Worm (Caenorhabditis elegans) whole organism, L1 larva: ENCODE measurements around the gene trap-4.
A peak's percentile ranks its signal among the peaks of the same experiment; 100 is the strongest.

Experiments used
- C04F5.9 ChIP-seq: sonication (generic microtip); optimal IDR thresholded peaks from 2 replicates; lab custom pipeline; 2016; ENCODE audit warnings: missing genetic modification characterization, missing compliant biosample characterization
- F16B12.6 ChIP-seq: fragments of 150-350 bp; optimal IDR thresholded peaks from 2 replicates; lab custom pipeline; 2014; ENCODE audit warnings: missing biosample characterization, missing genetic modification characterization
- aha-1 ChIP-seq: fragments of 150-350 bp; optimal IDR thresholded peaks from 2 replicates; lab custom pipeline; 2014; ENCODE audit warnings: missing biosample characterization, missing genetic modification characterization
- alr-1 ChIP-seq: fragments of 200-800 bp; sonication (Bioruptor generic); optimal IDR thresholded peaks from 2 replicates; lab custom pipeline; 2018; ENCODE audit warnings: borderline replicate concordance, mild to moderate bottlenecking, missing genetic modification characterization, missing compliant biosample characterization
- aly-2 ChIP-seq: fragments of 150-350 bp; optimal IDR thresholded peaks from 2 replicates; lab custom pipeline; 2014; ENCODE audit warnings: missing biosample characterization, missing genetic modification characterization
- ama-1 ChIP-seq: fragments of 150-350 bp; optimal IDR thresholded peaks from 2 replicates; lab custom pipeline; 2014
- blmp-1 ChIP-seq: fragments of 150-350 bp; optimal IDR thresholded peaks from 2 replicates; lab custom pipeline; 2014; ENCODE audit warnings: missing biosample characterization, missing genetic modification characterization
- ceh-63 ChIP-seq: fragments of 200-800 bp; sonication (Bioruptor generic); optimal IDR thresholded peaks from 2 replicates; lab custom pipeline; 2018; ENCODE audit warnings: mild to moderate bottlenecking, missing genetic modification characterization, missing compliant biosample characterization
- ceh-8 ChIP-seq: fragments of 200-800 bp; sonication (Bioruptor generic); optimal IDR thresholded peaks from 2 replicates; lab custom pipeline; 2018; ENCODE audit warnings: mild to moderate bottlenecking, missing genetic modification characterization, moderate library complexity, missing compliant biosample characterization
- ceh-88 ChIP-seq: fragments of 200-800 bp; sonication (Bioruptor generic); IDR thresholded peaks from 2 replicates; pipeline ENCODE4 v1.3.6; 2022; ENCODE audit warnings: missing genetic modification characterization, missing compliant biosample characterization
- efl-1 ChIP-seq, 4 experiments: fragments of 150-350 bp; optimal IDR thresholded peaks in 3 of 4; peaks in 1 of 4; 1 replicate in 1 of 4; 2 replicates in 3 of 4; lab custom pipeline; 2014; ENCODE audit warnings: missing biosample characterization in 2 of 4, missing genetic modification characterization in 2 of 4, missing genetic modification reagents in 2 of 4
- efl-3 ChIP-seq: fragments of 200-800 bp; sonication (Bioruptor generic); optimal IDR thresholded peaks from 2 replicates; lab custom pipeline; 2018; ENCODE audit warnings: mild to moderate bottlenecking, missing genetic modification characterization, missing compliant biosample characterization
- elt-2 ChIP-seq: sonication (generic microtip); optimal IDR thresholded peaks from 2 replicates; lab custom pipeline; 2016; ENCODE audit warnings: missing genetic modification characterization, mild to moderate bottlenecking, inconsistent platforms, missing compliant biosample characterization, missing genetic modification reagents
- ets-5 ChIP-seq: fragments of 200-800 bp; sonication (Bioruptor generic); IDR thresholded peaks from 2 replicates; pipeline ENCODE4 v1.3.6; 2022; ENCODE audit warnings: missing genetic modification characterization, missing compliant biosample characterization
- grh-1 ChIP-seq: fragments of 200-800 bp; sonication (Bioruptor generic); IDR thresholded peaks from 2 replicates; pipeline ENCODE4 v1.3.6; 2022; ENCODE audit warnings: missing genetic modification reagents, missing genetic modification characterization, missing compliant biosample characterization
- hlh-17 ChIP-seq: fragments of 200-800 bp; sonication (Bioruptor generic); optimal IDR thresholded peaks from 2 replicates; lab custom pipeline; 2018; ENCODE audit warnings: missing genetic modification characterization, mild to moderate bottlenecking, missing compliant biosample characterization, moderate library complexity, borderline replicate concordance
- hlh-4 ChIP-seq: sonication (generic microtip); optimal IDR thresholded peaks from 2 replicates; lab custom pipeline; 2016; ENCODE audit warnings: mild to moderate bottlenecking, missing genetic modification characterization, missing compliant biosample characterization
- hpl-2 ChIP-seq: fragments of 150-350 bp; optimal IDR thresholded peaks from 2 replicates; lab custom pipeline; 2014; ENCODE audit warnings: missing biosample characterization, missing genetic modification reagents, missing genetic modification characterization
- irx-1 ChIP-seq: sonication (generic microtip); optimal IDR thresholded peaks from 2 replicates; lab custom pipeline; 2016; ENCODE audit warnings: missing genetic modification characterization, missing compliant biosample characterization
- isw-1 ChIP-seq: fragments of 200-800 bp; sonication (Bioruptor generic); IDR thresholded peaks from 2 replicates; pipeline ENCODE4 v1.3.6; 2022; ENCODE audit warnings: missing genetic modification characterization, missing compliant biosample characterization
- lin-13 ChIP-seq: fragments of 150-350 bp; optimal IDR thresholded peaks from 2 replicates; lab custom pipeline; 2014; ENCODE audit warnings: missing biosample characterization, missing genetic modification reagents, missing genetic modification characterization
- lin-14 ChIP-seq: fragments of 200-800 bp; sonication (Bioruptor generic); optimal IDR thresholded peaks from 2 replicates; lab custom pipeline; 2018; ENCODE audit warnings: mild to moderate bottlenecking, missing genetic modification characterization, moderate library complexity, missing compliant biosample characterization
- lin-15B ChIP-seq: fragments of 150-350 bp; sonication (generic microtip); optimal IDR thresholded peaks from 3 replicates; lab custom pipeline; 2014; ENCODE audit warnings: missing biosample characterization, missing genetic modification characterization
- lin-39 ChIP-seq: fragments of 150-350 bp; optimal IDR thresholded peaks from 2 replicates; lab custom pipeline; 2014; ENCODE audit warnings: missing biosample characterization, missing genetic modification reagents, missing genetic modification characterization
- lsy-2 ChIP-seq, 2 experiments: fragments of 150-350 bp; optimal IDR thresholded peaks; 2 replicates each; lab custom pipeline; 2014; ENCODE audit warnings: missing biosample characterization in 2 of 2, missing genetic modification characterization in 2 of 2
- mdl-1 ChIP-seq, 2 experiments: fragments of 150-350 bp; optimal IDR thresholded peaks; 2 replicates each; lab custom pipeline; 2014 to 2017; ENCODE audit warnings: missing biosample characterization in 2 of 2, missing genetic modification characterization in 2 of 2, inconsistent platforms in 1 of 2
- mep-1 ChIP-seq: fragments of 150-350 bp; optimal IDR thresholded peaks from 2 replicates; lab custom pipeline; 2014; ENCODE audit warnings: missing biosample characterization, missing genetic modification characterization
- nhr-11 ChIP-seq: fragments of 150-350 bp; optimal IDR thresholded peaks from 2 replicates; lab custom pipeline; 2014; ENCODE audit warnings: missing biosample characterization, missing genetic modification characterization
- nhr-12 ChIP-seq: sonication (generic microtip); optimal IDR thresholded peaks from 2 replicates; lab custom pipeline; 2017; ENCODE audit warnings: missing biosample characterization, missing genetic modification characterization
- nhr-237 ChIP-seq: fragments of 150-350 bp; optimal IDR thresholded peaks from 2 replicates; lab custom pipeline; 2014; ENCODE audit warnings: missing biosample characterization, missing genetic modification characterization
- nhr-47 ChIP-seq: sonication (generic microtip); optimal IDR thresholded peaks from 2 replicates; lab custom pipeline; 2016; ENCODE audit warnings: mild to moderate bottlenecking, missing genetic modification characterization, moderate library complexity, missing compliant biosample characterization
- nhr-84 ChIP-seq: sonication (generic microtip); optimal IDR thresholded peaks from 2 replicates; lab custom pipeline; 2017; ENCODE audit warnings: missing biosample characterization, missing genetic modification characterization
- nhr-90 ChIP-seq: sonication (generic microtip); optimal IDR thresholded peaks from 2 replicates; lab custom pipeline; 2016; ENCODE audit warnings: mild to moderate bottlenecking, missing genetic modification characterization, missing compliant biosample characterization; ENCODE audit not compliant: poor library complexity
- pag-3 ChIP-seq: sonication (generic microtip); optimal IDR thresholded peaks from 2 replicates; lab custom pipeline; 2017; ENCODE audit warnings: missing genetic modification characterization, mild to moderate bottlenecking, missing compliant biosample characterization, antibody characterized with exemption, borderline replicate concordance; ENCODE audit not compliant: insufficient read depth
- pax-3 ChIP-seq: fragments of 200-800 bp; sonication (Bioruptor generic); optimal IDR thresholded peaks from 2 replicates; lab custom pipeline; 2018; ENCODE audit warnings: mild to moderate bottlenecking, missing genetic modification characterization, moderate library complexity, missing compliant biosample characterization
- rnt-1 ChIP-seq: sonication (generic microtip); optimal IDR thresholded peaks from 2 replicates; lab custom pipeline; 2016; ENCODE audit warnings: mild to moderate bottlenecking, missing genetic modification characterization, moderate library complexity, missing compliant biosample characterization
- skn-1 ChIP-seq: fragments of 150-350 bp; optimal IDR thresholded peaks from 2 replicates; lab custom pipeline; 2014; ENCODE audit warnings: missing biosample characterization, missing genetic modification characterization
- snpc-4 ChIP-seq: fragments of 150-350 bp; optimal IDR thresholded peaks from 2 replicates; lab custom pipeline; 2014; ENCODE audit warnings: missing biosample characterization, missing genetic modification characterization
- sox-4 ChIP-seq: sonication (generic microtip); optimal IDR thresholded peaks from 2 replicates; lab custom pipeline; 2016; ENCODE audit warnings: missing genetic modification characterization, missing compliant biosample characterization
- sup-37 ChIP-seq: fragments of 200-800 bp; sonication (Bioruptor generic); optimal IDR thresholded peaks from 2 replicates; lab custom pipeline; 2018; ENCODE audit warnings: mild to moderate bottlenecking, missing genetic modification characterization, missing compliant biosample characterization
- swsn-7 ChIP-seq: sonication (generic microtip); optimal IDR thresholded peaks from 2 replicates; lab custom pipeline; 2016; ENCODE audit warnings: missing genetic modification characterization, missing compliant biosample characterization
- tbx-2 ChIP-seq: sonication (generic microtip); optimal IDR thresholded peaks from 2 replicates; lab custom pipeline; 2016; ENCODE audit warnings: missing genetic modification characterization, missing compliant biosample characterization
- tlp-1 ChIP-seq: fragments of 150-350 bp; optimal IDR thresholded peaks from 2 replicates; lab custom pipeline; 2014; ENCODE audit warnings: missing biosample characterization, missing genetic modification characterization
- unc-130 ChIP-seq: fragments of 150-350 bp; optimal IDR thresholded peaks from 2 replicates; lab custom pipeline; 2017; ENCODE audit warnings: missing biosample characterization, missing genetic modification characterization, inconsistent platforms
- unc-98 ChIP-seq: fragments of 200-800 bp; sonication (Bioruptor generic); IDR thresholded peaks from 2 replicates; pipeline ENCODE4 v1.3.6; 2022; ENCODE audit warnings: missing genetic modification characterization, missing compliant biosample characterization
- vab-15 ChIP-seq: sonication (generic microtip); optimal IDR thresholded peaks from 2 replicates; lab custom pipeline; 2017; ENCODE audit warnings: missing genotype, mild to moderate bottlenecking, missing genetic modification characterization, missing compliant biosample characterization
- zag-1 ChIP-seq: fragments of 150-350 bp; optimal IDR thresholded peaks from 2 replicates; lab custom pipeline; 2014; ENCODE audit warnings: missing biosample characterization, missing genetic modification characterization
- ztf-11 ChIP-seq, 2 experiments: sonication (generic microtip); optimal IDR thresholded peaks; 2 replicates each; lab custom pipeline; 2016 to 2017; ENCODE audit warnings: missing genetic modification characterization in 2 of 2, missing biosample characterization in 1 of 2, missing compliant biosample characterization in 1 of 2
- ztf-4 ChIP-seq: fragments of 150-350 bp; optimal IDR thresholded peaks from 2 replicates; lab custom pipeline; 2014; ENCODE audit warnings: missing biosample characterization, missing genetic modification characterization

The trap-4 gene

ce11 chrIII:11942664-11943063 lies 22.1 kb downstream of the trap-4 start (continued):
- TF ChIP-seq mdl-1 (tag; optimal IDR thresholded peaks at IDR 0.05; lab: Kevin White, UChicago) = peak in 1 of 2 experiments; percentile 2

- peak; percentile 90 for TF ChIP-seq ceh-88
- peak; percentile 60 for TF ChIP-seq zag-1
- TF ChIP-seq hpl-2 (GFP tag; lab: Kevin White, UChicago) = no peak
- peak; percentile 76 for TF ChIP-seq ama-1 (lab: Kevin White, UChicago)
- peak; percentile 99 for TF ChIP-seq efl-3 (GFP tag; lab: Kevin White, UChicago)
- peak; percentile 97 for TF ChIP-seq swsn-7 (tag; lab: Kevin White, UChicago)
- TF ChIP-seq grh-1 (GFP tag; lab: Robert Waterston, UW) = peak; percentile 82
- peak; percentile 99 for TF ChIP-seq pax-3 (tag; lab: Kevin White, UChicago)
- peak; percentile 22 for TF ChIP-seq nhr-84 (tag; lab: Kevin White, UChicago)
- TF ChIP-seq skn-1 (tag; lab: Kevin White, UChicago) = peak; percentile 70
- peak; percentile 83 for TF ChIP-seq lin-13 (GFP tag; lab: Kevin White, UChicago)
- peak; percentile 60 for TF ChIP-seq blmp-1 (tag; lab: Kevin White, UChicago)
- peak; percentile 99 for TF ChIP-seq tbx-2 (tag; lab: Kevin White, UChicago)
- TF ChIP-seq nhr-237 = peak; percentile 3
- peak; percentile 93 for TF ChIP-seq sup-37 (GFP tag; lab: Kevin White, UChicago)
- TF ChIP-seq unc-98 (GFP tag; lab: Robert Waterston, UW) = peak; percentile 98
- TF ChIP-seq nhr-47 (tag; lab: Kevin White, UChicago) = peak; percentile 99
- peak; percentile 93 for TF ChIP-seq lin-14
- TF ChIP-seq irx-1 (tag; lab: Kevin White, UChicago) = peak; percentile 100
- peak; percentile 79 for TF ChIP-seq aly-2 (tag; lab: Kevin White, UChicago)
- TF ChIP-seq pag-3 (tag; lab: Kevin White, UChicago) = no peak
- TF ChIP-seq rnt-1 = peak; percentile 100
- peak; percentile 82 for TF ChIP-seq lin-15B (tag; lab: Kevin White, UChicago)
- no peak for TF ChIP-seq ets-5 (GFP tag; lab: Robert Waterston, UW)
- no peak for TF ChIP-seq alr-1 (tag; lab: Kevin White, UChicago)
- TF ChIP-seq isw-1 = peak; percentile 91
- TF ChIP-seq ceh-8 (GFP tag; lab: Kevin White, UChicago) = peak; percentile 95
- TF ChIP-seq lin-39 = peak; percentile 90
- TF ChIP-seq unc-130 (tag; lab: Kevin White, UChicago) = peak; percentile 52
- peak; percentile 99 for TF ChIP-seq sox-4 (tag; lab: Kevin White, UChicago)
- no peak for TF ChIP-seq tlp-1 (tag; lab: Kevin White, UChicago)
- TF ChIP-seq lsy-2 (tag; optimal IDR thresholded peaks at IDR 0.05; lab: Kevin White, UChicago) = peak; percentile 88 to 93
- TF ChIP-seq nhr-90 (tag; lab: Kevin White, UChicago) = peak; percentile 99
- TF ChIP-seq ceh-63 (GFP tag; lab: Kevin White, UChicago) = peak; percentile 92
- TF ChIP-seq hlh-17 (GFP tag; lab: Kevin White, UChicago) = peak; percentile 100
- TF ChIP-seq vab-15 = peak; percentile 91
- TF ChIP-seq mep-1 = peak; percentile 88
- TF ChIP-seq mdl-1 (tag; optimal IDR thresholded peaks at IDR 0.05; lab: Kevin White, UChicago) = peak in 1 of 2 experiments; percentile 62
- TF ChIP-seq ztf-4 (tag; lab: Kevin White, UChicago) = peak; percentile 77
- TF ChIP-seq ztf-11 (tag; optimal IDR thresholded peaks at IDR 0.05; lab: Kevin White, UChicago) = peak in 1 of 2 experiments; percentile 100
- TF ChIP-seq C04F5.9 (tag; lab: Kevin White, UChicago) = peak; percentile 98
- no peak for TF ChIP-seq aha-1
- peak; percentile 90 for TF ChIP-seq elt-2 (tag; lab: Kevin White, UChicago)
- peak; percentile 98 for TF ChIP-seq hlh-4 (tag; lab: Kevin White, UChicago)
- TF ChIP-seq nhr-12 (tag; lab: Kevin White, UChicago) = peak; percentile 23
- peak; percentile 81 for TF ChIP-seq snpc-4
- TF ChIP-seq efl-1 (optimal IDR thresholded peaks at IDR 0.05; lab: Kevin White, UChicago) = peak; percentile 77 to 84
- peak; percentile 82 to 97 for TF ChIP-seq efl-1 (GFP tag; optimal IDR thresholded peaks at IDR 0.05 in 1 of 2; lab: Kevin White, UChicago)
- TF ChIP-seq F16B12.6 (tag; lab: Kevin White, UChicago) = peak; percentile 61
- peak; percentile 64 for TF ChIP-seq nhr-11 (tag; lab: Kevin White, UChicago)
Observed at ce11 chrIII:11946062-11946749, 25.7 kb downstream of the trap-4 start.
